Fruit fly (Drosophila melanogaster) whole organism, pupa: ENCODE measurements around the gene CG32795.

Source experiments
- CG10348 ChIP-seq: fragments of 200-800 bp; sonication (Bioruptor generic); IDR thresholded peaks from 2 replicates; pipeline ENCODE4 v1.3.6; 2022; ENCODE audit warnings: missing biosample characterization, missing genetic modification characterization
- CG12605 ChIP-seq: fragments of 200-800 bp; sonication (Bioruptor generic); IDR thresholded peaks from 2 replicates; pipeline ENCODE4 v1.3.6; 2022; ENCODE audit warnings: missing biosample characterization, missing genetic modification characterization
- CG13204 ChIP-seq: fragments of 200-800 bp; sonication (Bioruptor generic); optimal IDR thresholded peaks from 2 replicates; lab custom pipeline; 2018; ENCODE audit warnings: missing biosample characterization, mild to moderate bottlenecking, missing genetic modification characterization, moderate library complexity
- CG14655 ChIP-seq: fragments of 200-800 bp; sonication (Bioruptor generic); optimal IDR thresholded peaks from 3 replicates; lab custom pipeline; 2017; ENCODE audit warnings: mild to moderate bottlenecking, missing biosample characterization, missing genetic modification reagents, missing genetic modification characterization
- CG15710 ChIP-seq: fragments of 200-800 bp; sonication (Bioruptor generic); optimal IDR thresholded peaks from 2 replicates; lab custom pipeline; 2018; ENCODE audit warnings: missing biosample characterization, mild to moderate bottlenecking, missing genetic modification characterization, moderate library complexity
- CG17806 ChIP-seq: fragments of 200-800 bp; sonication (Bioruptor generic); optimal IDR thresholded peaks from 2 replicates; lab custom pipeline; 2018; ENCODE audit warnings: missing biosample characterization, mild to moderate bottlenecking, missing genetic modification characterization, moderate library complexity
- CG32121 ChIP-seq: fragments of 200-800 bp; sonication (Bioruptor generic); IDR thresholded peaks from 2 replicates; pipeline ENCODE4 v1.3.6; 2022; ENCODE audit warnings: missing biosample characterization, missing genetic modification characterization
- CG34367 ChIP-seq: fragments of 200-800 bp; sonication (Bioruptor generic); optimal IDR thresholded peaks from 2 replicates; lab custom pipeline; 2018; ENCODE audit warnings: missing biosample characterization, mild to moderate bottlenecking, missing genetic modification characterization
- CG4496 ChIP-seq: fragments of 200-800 bp; sonication (Bioruptor generic); IDR thresholded peaks from 3 replicates; pipeline ENCODE4 v1.3.6; 2022; ENCODE audit warnings: missing biosample characterization, missing genetic modification characterization
- CG8159 ChIP-seq: fragments of 200-800 bp; sonication (Bioruptor generic); optimal IDR thresholded peaks from 3 replicates; lab custom pipeline; 2018; ENCODE audit warnings: missing biosample characterization, mild to moderate bottlenecking, missing genetic modification characterization, moderate library complexity
- CG8301 ChIP-seq: fragments of 200-800 bp; sonication (Bioruptor generic); optimal IDR thresholded peaks from 2 replicates; lab custom pipeline; 2018; ENCODE audit warnings: missing biosample characterization, mild to moderate bottlenecking, missing genetic modification characterization
- CG9948 ChIP-seq: fragments of 200-800 bp; sonication (Bioruptor generic); optimal IDR thresholded peaks from 2 replicates; lab custom pipeline; 2018; ENCODE audit warnings: missing biosample characterization, mild to moderate bottlenecking, missing genetic modification characterization, moderate library complexity
- D1 ChIP-seq: fragments of 200-800 bp; sonication (Bioruptor generic); optimal IDR thresholded peaks from 2 replicates; lab custom pipeline; 2018; ENCODE audit warnings: missing biosample characterization, mild to moderate bottlenecking, missing genetic modification characterization, moderate library complexity
- EcR ChIP-seq: fragments of 200-800 bp; sonication (Bioruptor generic); optimal IDR thresholded peaks from 3 replicates; lab custom pipeline; 2019; ENCODE audit warnings: missing biosample characterization, missing genetic modification characterization, mild to moderate bottlenecking, moderate library complexity, missing genetic modification reagents
- Ets98B ChIP-seq: fragments of 200-800 bp; sonication (Bioruptor generic); IDR thresholded peaks from 2 replicates; pipeline ENCODE4 v1.3.6; 2022; ENCODE audit warnings: missing biosample characterization, missing genetic modification characterization
- Pif1A ChIP-seq: fragments of 200-800 bp; sonication (Bioruptor generic); optimal IDR thresholded peaks from 3 replicates; lab custom pipeline; 2016; ENCODE audit warnings: missing biosample characterization, missing genetic modification characterization
- Pif1B ChIP-seq: fragments of 200-800 bp; sonication (Bioruptor generic); optimal IDR thresholded peaks from 3 replicates; lab custom pipeline; 2016; ENCODE audit warnings: missing biosample characterization, missing genetic modification characterization
- Snoo ChIP-seq: fragments of 200-800 bp; sonication (Bioruptor generic); optimal IDR thresholded peaks from 3 replicates; lab custom pipeline; 2017; ENCODE audit warnings: missing biosample characterization, mild to moderate bottlenecking, missing genetic modification characterization, inconsistent platforms
- fd96Ca ChIP-seq: fragments of 200-800 bp; sonication (Bioruptor generic); IDR thresholded peaks from 3 replicates; pipeline ENCODE4 v1.3.6; 2022; ENCODE audit warnings: missing biosample characterization, missing genetic modification characterization
- gl ChIP-seq: fragments of 200-800 bp; sonication (Bioruptor generic); optimal IDR thresholded peaks from 2 replicates; lab custom pipeline; 2018; ENCODE audit warnings: missing biosample characterization, mild to moderate bottlenecking, missing genetic modification characterization
- rn ChIP-seq: fragments of 200-800 bp; sonication (Bioruptor generic); IDR thresholded peaks from 2 replicates; pipeline ENCODE4 v1.3.6; 2022; ENCODE audit warnings: missing biosample characterization, missing genetic modification characterization

The CG32795 gene

dm6 chrX:2765440-2765839 lies 24.9 kb downstream of the CG32795 start:
- TF ChIP-seq Pif1A (GFP tag; lab: Kevin White, UChicago), result no peak
- TF ChIP-seq EcR (GFP tag; lab: Kevin White, UChicago), result no peak

dm6 chrX:2761198-2761597 lies 29.2 kb downstream of the CG32795 start:
- TF ChIP-seq CG8159 (tag; lab: Kevin White, UChicago) (peak; percentile 22), Pif1A (GFP tag; lab: Kevin White, UChicago) (no peak), CG14655 (GFP tag; lab: Kevin White, UChicago) (peak; percentile 6), gl (tag; lab: Kevin White, UChicago) (no peak), fd96Ca (GFP tag; lab: Robert Waterston, UW) (0 out of 3 replicates have a peak, but pooled peaks have one; percentile 43), D1 (tag; lab: Kevin White, UChicago) (no peak), Snoo (tag; lab: Kevin White, UChicago) (no peak), EcR (GFP tag; lab: Kevin White, UChicago) (no peak), Pif1B (GFP tag; lab: Kevin White, UChicago) (no peak), CG9948 (no peak), CG4496 (GFP tag; lab: Robert Waterston, UW) (peak; percentile 23; the same call in 1 of the 3 replicates), Ets98B (GFP tag; lab: Robert Waterston, UW) (no peak), CG8301 (tag; lab: Kevin White, UChicago) (no peak)

dm6 chrX:2757400-2757799 lies 33.0 kb downstream of the CG32795 start:
- no peak for TF ChIP-seq CG10348
- TF ChIP-seq CG13204, result no peak
- no peak for TF ChIP-seq Pif1A (GFP tag; lab: Kevin White, UChicago)
- no peak for TF ChIP-seq CG17806
- TF ChIP-seq CG14655 (GFP tag; lab: Kevin White, UChicago), result no peak
- TF ChIP-seq CG9948, result no peak
- TF ChIP-seq D1 (tag; lab: Kevin White, UChicago), result no peak
- TF ChIP-seq gl (tag; lab: Kevin White, UChicago), result no peak
- no peak for TF ChIP-seq fd96Ca (GFP tag; lab: Robert Waterston, UW)
- TF ChIP-seq, all 21 proteins: peak for 0

dm6 chrX:2749693-2750092 lies 40.7 kb downstream of the CG32795 start:
- TF ChIP-seq D1 (tag; lab: Kevin White, UChicago) (no peak), EcR (GFP tag; lab: Kevin White, UChicago) (no peak), gl (tag; lab: Kevin White, UChicago) (no peak), Ets98B (GFP tag; lab: Robert Waterston, UW) (no peak), CG8159 (tag; lab: Kevin White, UChicago) (no peak), CG13204 (no peak), CG10348 (no peak), CG15710 (tag; lab: Kevin White, UChicago) (no peak), Pif1B (GFP tag; lab: Kevin White, UChicago) (no peak), rn (GFP tag; lab: Robert Waterston, UW) (no peak), CG32121 (no peak), CG12605 (GFP tag; lab: Robert Waterston, UW) (no peak), CG17806 (no peak), CG8301 (tag; lab: Kevin White, UChicago) (no peak), Snoo (tag; lab: Kevin White, UChicago) (no peak), Pif1A (GFP tag; lab: Kevin White, UChicago) (no peak)

- TF ChIP-seq rn (GFP tag; lab: Robert Waterston, UW) (peak; percentile 86), D1 (tag; lab: Kevin White, UChicago) (peak; percentile 64), CG10348 (peak; percentile 76), Pif1A (GFP tag; lab: Kevin White, UChicago) (peak; percentile 91), CG32121 (peak; percentile 94), CG14655 (GFP tag; lab: Kevin White, UChicago) (peak; percentile 89), CG17806 (peak; percentile 88), fd96Ca (GFP tag; lab: Robert Waterston, UW) (peak; percentile 91), CG8159 (tag; lab: Kevin White, UChicago) (peak; percentile 90), Snoo (tag; lab: Kevin White, UChicago) (peak; percentile 79), EcR (GFP tag; lab: Kevin White, UChicago) (no peak), gl (tag; lab: Kevin White, UChicago) (peak; percentile 78), CG34367 (tag; lab: Kevin White, UChicago) (peak; percentile 89), Pif1B (GFP tag; lab: Kevin White, UChicago) (peak; percentile 92), CG13204 (peak; percentile 30), Ets98B (GFP tag; lab: Robert Waterston, UW) (peak; percentile 96), CG9948 (peak; percentile 82), CG4496 (GFP tag; lab: Robert Waterston, UW) (peak; percentile 98), CG12605 (GFP tag; lab: Robert Waterston, UW) (peak; percentile 96), CG15710 (tag; lab: Kevin White, UChicago) (peak; percentile 90), CG8301 (tag; lab: Kevin White, UChicago) (peak; percentile 87)
These were observed 46.3 kb downstream of the CG32795 start, which contains the start of gene Syx4 for dm6 chrX:2744042-2744441. Gene Syx4, minus strand, starts transcription at chrX:2744076.

dm6 chrX:2743601-2744000 lies 46.8 kb downstream of the CG32795 start:
- TF ChIP-seq CG12605 (GFP tag; lab: Robert Waterston, UW) (0 out of 2 replicates have a peak, but pooled peaks have one; percentile 4), CG8301 (tag; lab: Kevin White, UChicago) (no peak)
